Fruit fly (Drosophila melanogaster) whole organism, embryonic: ENCODE measurements around the gene mRpS14.

Source experiments
- Antp ChIP-seq: fragments of 200-800 bp; sonication (Bioruptor generic); optimal IDR thresholded peaks from 3 replicates; lab custom pipeline; 2016; ENCODE audit warnings: missing biosample characterization, missing genetic modification characterization
- CG10462 ChIP-seq: fragments of 200-800 bp; sonication (Bioruptor generic); optimal IDR thresholded peaks from 2 replicates; lab custom pipeline; 2016; ENCODE audit warnings: missing biosample characterization, missing genetic modification characterization
- CG11695 ChIP-seq: fragments of 200-800 bp; sonication (Bioruptor generic); IDR thresholded peaks from 3 replicates; pipeline ENCODE4 v1.3.6; 2022; ENCODE audit warnings: missing biosample characterization, missing genetic modification characterization
- CG12391 ChIP-seq: fragments of 200-800 bp; sonication (Bioruptor generic); optimal IDR thresholded peaks from 3 replicates; lab custom pipeline; 2018; ENCODE audit warnings: missing biosample characterization, mild to moderate bottlenecking, missing genetic modification characterization, moderate library complexity
- CG13296 ChIP-seq: fragments of 200-800 bp; sonication (Bioruptor generic); optimal IDR thresholded peaks from 3 replicates; lab custom pipeline; 2018; ENCODE audit warnings: missing biosample characterization, mild to moderate bottlenecking, missing genetic modification characterization
- CG1602 ChIP-seq: fragments of 200-800 bp; sonication (Bioruptor generic); optimal IDR thresholded peaks from 3 replicates; lab custom pipeline; 2016; ENCODE audit warnings: missing biosample characterization, missing genetic modification characterization
- CG16815 ChIP-seq: fragments of 200-800 bp; sonication (Bioruptor generic); optimal IDR thresholded peaks from 3 replicates; lab custom pipeline; 2017; ENCODE audit warnings: missing biosample characterization, mild to moderate bottlenecking, missing genetic modification characterization
- CG2202 ChIP-seq: fragments of 200-800 bp; sonication (Bioruptor generic); optimal IDR thresholded peaks from 2 replicates; lab custom pipeline; 2018; ENCODE audit warnings: missing biosample characterization, mild to moderate bottlenecking, missing genetic modification characterization
- CG3726 ChIP-seq: fragments of 200-800 bp; sonication (Bioruptor generic); IDR thresholded peaks from 3 replicates; pipeline ENCODE4, ENCODE4 v1.3.6; 2022; ENCODE audit warnings: missing biosample characterization, missing genetic modification characterization
- CG7357 ChIP-seq: fragments of 200-800 bp; sonication (Bioruptor generic); IDR thresholded peaks from 3 replicates; pipeline ENCODE4 v1.3.6; 2022; ENCODE audit warnings: missing biosample characterization, missing genetic modification characterization
- CG7963 ChIP-seq: fragments of 200-800 bp; sonication (Bioruptor generic); IDR thresholded peaks from 3 replicates; pipeline ENCODE4 v1.3.6; 2022; ENCODE audit warnings: missing biosample characterization, missing genetic modification characterization; ENCODE audit not compliant: partially characterized antibody
- CG8765 ChIP-seq: fragments of 200-800 bp; sonication (Bioruptor generic); IDR thresholded peaks from 2 replicates; pipeline ENCODE4 v1.3.6; 2022; ENCODE audit warnings: missing biosample characterization, missing genetic modification characterization
- CG8924 ChIP-seq: fragments of 200-800 bp; optimal IDR thresholded peaks from 3 replicates; lab custom pipeline; 2019; ENCODE audit warnings: missing biosample characterization, mild to moderate bottlenecking, missing genetic modification characterization, moderate library complexity
- CG8944 ChIP-seq: fragments of 200-800 bp; sonication (Bioruptor generic); optimal IDR thresholded peaks from 3 replicates; lab custom pipeline; 2016; ENCODE audit warnings: missing biosample characterization, missing genetic modification characterization
- E2f2 ChIP-seq: fragments of 200-800 bp; sonication (Bioruptor generic); IDR thresholded peaks from 2 replicates; pipeline ENCODE4 v1.3.6; 2022; ENCODE audit warnings: missing biosample characterization, missing genetic modification characterization
- Elba2 ChIP-seq: fragments of 200-800 bp; sonication (Bioruptor generic); optimal IDR thresholded peaks from 3 replicates; lab custom pipeline; 2016; ENCODE audit warnings: missing biosample characterization, missing genetic modification characterization
- Hmx ChIP-seq: fragments of 200-800 bp; sonication (Bioruptor generic); optimal IDR thresholded peaks from 2 replicates; lab custom pipeline; 2016; ENCODE audit warnings: missing biosample characterization, missing genetic modification characterization
- Hsf ChIP-seq: fragments of 200-800 bp; sonication (Bioruptor generic); optimal IDR thresholded peaks from 3 replicates; lab custom pipeline; 2016; ENCODE audit warnings: missing biosample characterization, missing genetic modification characterization
- Kr ChIP-seq: fragments of 200-800 bp; sonication (Bioruptor generic); optimal IDR thresholded peaks from 2 replicates; lab custom pipeline; 2017; ENCODE audit warnings: missing biosample characterization, mild to moderate bottlenecking, missing genetic modification characterization
- Lhr ChIP-seq: fragments of 200-800 bp; sonication (Bioruptor generic); optimal IDR thresholded peaks from 3 replicates; lab custom pipeline; 2017; ENCODE audit warnings: mild to moderate bottlenecking, missing biosample characterization, missing genetic modification reagents, missing genetic modification characterization
- Lim3 ChIP-seq: fragments of 200-800 bp; sonication (Bioruptor generic); IDR thresholded peaks from 2 replicates; pipeline ENCODE4 v1.3.6; 2022; ENCODE audit warnings: missing biosample characterization, missing genetic modification characterization
- Meics ChIP-seq: fragments of 200-800 bp; sonication (Bioruptor generic); optimal IDR thresholded peaks from 2 replicates; lab custom pipeline; 2017; ENCODE audit warnings: missing biosample characterization, mild to moderate bottlenecking, missing genetic modification characterization
- Side ChIP-seq: fragments of 200-800 bp; sonication (Bioruptor generic); optimal IDR thresholded peaks from 2 replicates; lab custom pipeline; 2016; ENCODE audit warnings: missing biosample characterization, missing genetic modification characterization
- Stat92E ChIP-seq, 3 experiments: fragments of >200 bp in 2 of 3; fragments of 200-800 bp in 1 of 3; sonication (Bioruptor generic) in 1 of 3; optimal IDR thresholded peaks; 2 replicates each; lab custom pipeline; 2017 to 2019; ENCODE audit warnings: missing biosample characterization in 3 of 3, missing genetic modification characterization in 3 of 3, mild to moderate bottlenecking in 1 of 3, moderate library complexity in 1 of 3
- bbx ChIP-seq: fragments of 200-800 bp; sonication (Bioruptor generic); IDR thresholded peaks from 2 replicates; pipeline ENCODE4 v1.3.6; 2022; ENCODE audit warnings: missing biosample characterization, missing genetic modification characterization; ENCODE audit not compliant: partially characterized antibody
- bigmax ChIP-seq: fragments of 200-800 bp; sonication (Bioruptor generic); optimal IDR thresholded peaks from 2 replicates; lab custom pipeline; 2018; ENCODE audit warnings: missing biosample characterization, mild to moderate bottlenecking, missing genetic modification characterization
- chif ChIP-seq, 2 experiments: fragments of 200-800 bp; sonication (Bioruptor generic); optimal IDR thresholded peaks; 3 replicates each; lab custom pipeline; 2016; ENCODE audit warnings: missing biosample characterization in 2 of 2, missing genetic modification characterization in 2 of 2
- ci ChIP-seq: fragments of 200-800 bp; sonication (Bioruptor generic); IDR thresholded peaks from 3 replicates; pipeline ENCODE4 v1.3.6; 2022; ENCODE audit warnings: missing biosample characterization, missing genetic modification characterization
- croc ChIP-seq: fragments of 200-800 bp; sonication (Bioruptor generic); conservative IDR thresholded peaks from 3 replicates; pipeline ENCODE4 v1.3.6; 2022; ENCODE audit warnings: missing biosample characterization, missing genetic modification characterization
- danr ChIP-seq: fragments of 200-800 bp; sonication (Bioruptor generic); IDR thresholded peaks from 2 replicates; pipeline ENCODE4 v1.3.6; 2022; ENCODE audit warnings: missing biosample characterization, missing genetic modification characterization
- dmrt99B ChIP-seq: fragments of 200-800 bp; sonication (Bioruptor generic); optimal IDR thresholded peaks from 2 replicates; lab custom pipeline; 2018; ENCODE audit warnings: missing biosample characterization, mild to moderate bottlenecking, missing genetic modification characterization, moderate library complexity
- eve ChIP-seq, 2 experiments: fragments of >200 bp; optimal IDR thresholded peaks; 2 replicates each; lab custom pipeline; 2017; ENCODE audit warnings: missing biosample characterization in 2 of 2, missing genetic modification characterization in 2 of 2
- fu2 ChIP-seq: fragments of 200-800 bp; sonication (Bioruptor generic); optimal IDR thresholded peaks from 2 replicates; lab custom pipeline; 2016; ENCODE audit warnings: missing biosample characterization, missing genetic modification characterization
- insv ChIP-seq, 2 experiments: fragments of 200-800 bp; sonication (Bioruptor generic); optimal IDR thresholded peaks; 3 replicates each; lab custom pipeline; 2016 to 2018; ENCODE audit warnings: missing biosample characterization in 2 of 2, missing genetic modification characterization in 2 of 2
- kah ChIP-seq: fragments of 200-800 bp; sonication (Bioruptor generic); optimal IDR thresholded peaks from 2 replicates; lab custom pipeline; 2018; ENCODE audit warnings: missing biosample characterization, mild to moderate bottlenecking, missing genetic modification characterization
- lbe ChIP-seq: fragments of 200-800 bp; sonication (Bioruptor generic); optimal IDR thresholded peaks from 2 replicates; lab custom pipeline; 2016; ENCODE audit warnings: missing biosample characterization, mild to moderate bottlenecking, missing genetic modification characterization
- lmd ChIP-seq: fragments of 200-800 bp; sonication (Bioruptor generic); IDR thresholded peaks from 2 replicates; pipeline ENCODE4 v1.3.6; 2022; ENCODE audit warnings: missing biosample characterization, missing genetic modification characterization
- onecut ChIP-seq: fragments of 200-800 bp; sonication (Bioruptor generic); IDR thresholded peaks from 2 replicates; pipeline ENCODE4 v1.3.6; 2022; ENCODE audit warnings: missing biosample characterization, missing genetic modification characterization
- prd ChIP-seq, 3 experiments: fragments of >200 bp in 2 of 3; fragments of 200-800 bp in 1 of 3; sonication (Bioruptor generic) in 1 of 3; optimal IDR thresholded peaks in 2 of 3; IDR thresholded peaks in 1 of 3; 2 replicates in 2 of 3; 3 replicates in 1 of 3; pipeline versions ENCODE4 v1.3.6 to Lab custom; 2017 to 2022; ENCODE audit warnings: missing biosample characterization in 1 of 3, missing genetic modification characterization in 1 of 3
- pzg ChIP-seq: fragments of 200-800 bp; sonication (Bioruptor generic); optimal IDR thresholded peaks from 3 replicates; lab custom pipeline; 2018; ENCODE audit warnings: missing biosample characterization, mild to moderate bottlenecking, missing genetic modification characterization, moderate library complexity
- rib ChIP-seq: fragments of 200-800 bp; sonication (Bioruptor generic); IDR thresholded peaks from 2 replicates; pipeline ENCODE4 v1.3.6; 2022; ENCODE audit warnings: missing biosample characterization, missing genetic modification characterization
- row ChIP-seq: fragments of 200-800 bp; sonication (Bioruptor generic); IDR thresholded peaks from 3 replicates; pipeline ENCODE4 v1.3.6; 2022; ENCODE audit warnings: missing biosample characterization, missing genetic modification characterization
- salm ChIP-seq: fragments of 200-800 bp; sonication (Bioruptor generic); optimal IDR thresholded peaks from 2 replicates; lab custom pipeline; 2018; ENCODE audit warnings: missing biosample characterization, mild to moderate bottlenecking, missing genetic modification characterization
- so ChIP-seq: fragments of 200-800 bp; sonication (Bioruptor generic); IDR thresholded peaks from 3 replicates; pipeline ENCODE4 v1.3.6; 2022; ENCODE audit warnings: missing biosample characterization, missing genetic modification characterization
- sob ChIP-seq: fragments of 200-800 bp; sonication (Bioruptor generic); IDR thresholded peaks from 2 replicates; pipeline ENCODE4 v1.3.6; 2022; ENCODE audit warnings: missing biosample characterization, missing genetic modification characterization
- tgo ChIP-seq: fragments of 200-800 bp; sonication (Bioruptor generic); IDR thresholded peaks from 3 replicates; pipeline ENCODE4 v1.3.6; 2022; ENCODE audit warnings: missing biosample characterization, missing genetic modification characterization
- wor ChIP-seq: fragments of 200-800 bp; sonication (Bioruptor generic); IDR thresholded peaks from 2 replicates; pipeline ENCODE4 v1.3.6; 2022; ENCODE audit warnings: missing biosample characterization, missing genetic modification characterization
- z ChIP-seq: fragments of 200-800 bp; sonication (Bioruptor generic); IDR thresholded peaks from 3 replicates; pipeline ENCODE4 v1.3.6; 2022; ENCODE audit warnings: missing biosample characterization, missing genetic modification characterization
- zen2 ChIP-seq: fragments of 200-800 bp; sonication (Bioruptor generic); IDR thresholded peaks from 3 replicates; pipeline ENCODE4 v1.3.6; 2022; ENCODE audit warnings: missing biosample characterization, missing genetic modification characterization; ENCODE audit not compliant: partially characterized antibody

Gene mRpS14

dm6 chrX:19505334-19506185, 25.5 kb upstream of the mRpS14 start (continued):
- TF ChIP-seq kah (GFP tag; lab: Kevin White, UChicago) (peak; percentile 7), bbx (peak; percentile 82), Antp (GFP tag; lab: Kevin White, UChicago) (peak; percentile 52), pzg (GFP tag; lab: Kevin White, UChicago) (peak; percentile 74), Hmx (GFP tag; lab: Kevin White, UChicago) (no peak), wor (no peak), chif (GFP tag; optimal IDR thresholded peaks at IDR 0.05; lab: Kevin White, UChicago) (no peak), CG11695 (GFP tag; lab: Robert Waterston, UW) (0 out of 3 replicates have a peak, but pooled peaks have one; percentile 16), CG8765 (GFP tag; lab: Robert Waterston, UW) (no peak), Hsf (GFP tag; lab: Kevin White, UChicago) (peak; percentile 28), CG16815 (GFP tag; lab: Kevin White, UChicago) (no peak), lbe (GFP tag; lab: Kevin White, UChicago) (no peak), Kr (no peak), Stat92E (GFP tag; optimal IDR thresholded peaks at IDR 0.05; lab: Kevin White, UChicago) (peak in 1 of 3 experiments; percentile 5), CG3726 (GFP tag; lab: Robert Waterston, UW) (no peak), E2f2 (GFP tag; lab: Robert Waterston, UW) (peak; percentile 56), lmd (GFP tag; lab: Robert Waterston, UW) (peak; percentile 31; the same call in 1 of the 2 replicates), Lhr (peak; percentile 65), sob (GFP tag; lab: Robert Waterston, UW) (peak; percentile 52), fu2 (GFP tag; lab: Kevin White, UChicago) (peak; percentile 11), Elba2 (GFP tag; lab: Kevin White, UChicago) (no peak), eve (GFP tag; optimal IDR thresholded peaks at IDR 0.05; lab: Kevin White, UChicago) (no peak), CG7963 (GFP tag; lab: Robert Waterston, UW) (peak; percentile 81; the same call in 2 of the 3 replicates), z (no peak), row (GFP tag; lab: Robert Waterston, UW) (peak; percentile 69), tgo (peak; percentile 34; the same call in 1 of the 3 replicates), dmrt99B (tag; lab: Kevin White, UChicago) (no peak), bigmax (GFP tag; lab: Kevin White, UChicago) (no peak), Side (peak; percentile 40), salm (tag; lab: Kevin White, UChicago) (no peak), danr (GFP tag; lab: Robert Waterston, UW) (no peak), prd (optimal IDR thresholded peaks at IDR 0.05; lab: Kevin White, UChicago) (no peak), prd (GFP tag; IDR thresholded peaks at IDR 0.05; lab: Robert Waterston, UW) (no peak), CG2202 (no peak), zen2 (GFP tag; lab: Robert Waterston, UW) (peak; percentile 83), so (no peak), onecut (GFP tag; lab: Robert Waterston, UW) (peak; percentile 32; the same call in 1 of the 2 replicates), CG12391 (peak; percentile 38), CG8924 (tag; lab: Kevin White, UChicago) (peak; percentile 39), CG8944 (GFP tag; lab: Kevin White, UChicago) (no peak), Lim3 (no peak), CG10462 (no peak), insv (GFP tag; optimal IDR thresholded peaks at IDR 0.05; lab: Kevin White, UChicago) (peak in 1 of 2 experiments; percentile 63), Meics (GFP tag; lab: Kevin White, UChicago) (peak; percentile 22), CG13296 (no peak), CG7357 (no peak), ci (peak; percentile 17; the same call in 1 of the 3 replicates), CG1602 (no peak), croc (no peak), rib (GFP tag; lab: Robert Waterston, UW) (0 out of 2 replicates have a peak, but pooled peaks have one; percentile 49)
